Fruit fly (Drosophila melanogaster): ENCODE results near the gene Poxm.

Gene Poxm

DNA sequence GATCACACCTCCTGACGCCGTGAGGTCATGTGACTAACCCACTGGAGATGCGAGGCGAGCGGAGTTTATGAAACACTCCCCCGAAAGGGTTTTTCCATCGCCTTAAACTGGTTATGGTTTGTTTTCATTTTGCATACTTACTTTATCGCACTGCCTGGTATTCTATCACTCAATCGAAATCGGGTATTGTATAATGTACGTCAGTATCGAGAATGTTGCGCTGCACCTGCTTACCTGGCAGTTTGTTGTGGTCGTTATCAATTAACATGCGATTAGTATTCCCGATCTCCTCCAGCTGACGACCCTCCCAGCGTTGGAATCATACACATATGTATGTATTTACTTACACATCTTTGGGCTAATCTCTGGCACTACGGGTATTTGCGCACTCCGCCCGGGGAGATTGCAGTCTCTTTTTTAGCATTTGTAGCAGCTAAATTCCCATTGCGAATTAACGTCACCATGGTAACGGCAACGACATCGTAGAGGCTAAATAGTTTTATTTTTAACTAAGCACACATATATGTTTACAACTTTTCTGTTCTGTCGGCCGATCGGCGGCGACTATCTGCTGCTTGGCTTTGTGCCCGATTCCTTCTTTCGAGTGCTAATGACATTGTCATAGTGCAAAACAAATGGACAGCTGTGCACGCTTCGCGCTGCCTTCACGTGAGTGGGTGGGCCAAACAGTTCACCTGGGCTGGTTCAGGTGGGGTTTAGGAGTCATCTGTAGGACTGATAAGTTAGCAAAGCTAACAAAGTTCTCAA is 19.6 kb upstream of the Poxm start:
- TF ChIP-seq OdsH (GFP tag; optimal IDR thresholded peaks at IDR 0.05) (no peak), h (GFP tag; optimal IDR thresholded peaks at IDR 0.05) (peak; percentile 30), Rel (GFP tag; optimal IDR thresholded peaks at IDR 0.05) (no peak), Rel (tag; optimal IDR thresholded peaks at IDR 0.05) (peak; percentile 73), Hr83 (GFP tag; optimal IDR thresholded peaks at IDR 0.05; ENCODE audit: poor library complexity, severe bottlenecking) (peak; percentile 16), sage (GFP tag; optimal IDR thresholded peaks at IDR 0.05) (no peak)

dm6 chr3R:8349449-8350115 is 16.0 kb upstream of the Poxm start, which contains the start of gene Atg13:
Gene Atg13 (plus strand): TSS chr3R:8349815.
- TF ChIP-seq fru (GFP tag; optimal IDR thresholded peaks at IDR 0.05) (no peak), Myc (optimal IDR thresholded peaks at IDR 0.05) (no peak), Sp1 (GFP tag; optimal IDR thresholded peaks at IDR 0.05) (peak; percentile 29), Abd-B (GFP tag; optimal IDR thresholded peaks at IDR 0.05) (peak; percentile 32), dmrt93B (GFP tag; optimal IDR thresholded peaks at IDR 0.05) (no peak), dsf (GFP tag; optimal IDR thresholded peaks at IDR 0.05; ENCODE audit: borderline replicate concordance) (no peak), Mio (GFP tag; optimal IDR thresholded peaks at IDR 0.05) (no peak), Hr78 (GFP tag; optimal IDR thresholded peaks at IDR 0.05) (no peak), CrebA (GFP tag; optimal IDR thresholded peaks at IDR 0.05; ENCODE audit: borderline replicate concordance) (no peak), CG9705 (GFP tag; optimal IDR thresholded peaks at IDR 0.05) (no peak), sage (GFP tag; optimal IDR thresholded peaks at IDR 0.05) (no peak), Dfd (GFP tag; optimal IDR thresholded peaks at IDR 0.05) (no peak), Jra (GFP tag; optimal IDR thresholded peaks at IDR 0.05) (no peak), pan (optimal IDR thresholded peaks at IDR 0.05) (no peak), N (GFP tag; optimal IDR thresholded peaks at IDR 0.05) (peak; percentile 8), Hr83 (GFP tag; optimal IDR thresholded peaks at IDR 0.05; ENCODE audit: poor library complexity, severe bottlenecking) (no peak), br (GFP tag; optimal IDR thresholded peaks at IDR 0.05) (no peak), brk (GFP tag; optimal IDR thresholded peaks at IDR 0.05) (no peak), CG32264 (GFP tag; optimal IDR thresholded peaks at IDR 0.05) (no peak), Rel (GFP tag; optimal IDR thresholded peaks at IDR 0.05) (no peak), Rel (tag; optimal IDR thresholded peaks at IDR 0.05) (peak; percentile 46), Dif (GFP tag; optimal IDR thresholded peaks at IDR 0.05; ENCODE audit: partially characterized antibody) (no peak), tai (GFP tag; optimal IDR thresholded peaks at IDR 0.05) (no peak), Vsx2 (GFP tag; optimal IDR thresholded peaks at IDR 0.05; ENCODE audit: partially characterized antibody) (no peak), rgr (GFP tag; optimal IDR thresholded peaks at IDR 0.05) (no peak), GATAd (GFP tag; optimal IDR thresholded peaks at IDR 0.05) (no peak), OdsH (GFP tag; optimal IDR thresholded peaks at IDR 0.05) (no peak), psq (GFP tag; optimal IDR thresholded peaks at IDR 0.05) (peak; percentile 22), woc (GFP tag; optimal IDR thresholded peaks at IDR 0.05) (no peak), sv (GFP tag; optimal IDR thresholded peaks at IDR 0.05) (peak; percentile 1), usp (GFP tag; optimal IDR thresholded peaks at IDR 0.05) (no peak), Hnf4 (GFP tag; optimal IDR thresholded peaks at IDR 0.05) (peak; percentile 73), dl (GFP tag; optimal IDR thresholded peaks at IDR 0.05; ENCODE audit: insufficient read depth in 1 of 2, partially characterized antibody in 2 of 2) (no peak), ey (GFP tag; optimal IDR thresholded peaks at IDR 0.05) (peak; percentile 9), h (GFP tag; optimal IDR thresholded peaks at IDR 0.05) (no peak), foxo (GFP tag; optimal IDR thresholded peaks at IDR 0.05) (no peak), lola (GFP tag; optimal IDR thresholded peaks at IDR 0.05) (no peak), jim (GFP tag; optimal IDR thresholded peaks at IDR 0.05) (no peak), HLH106 (tag; optimal IDR thresholded peaks at IDR 0.05) (peak; percentile 43)
